Worm (Caenorhabditis elegans) whole organism, young adult: Measurements from ENCODE around the gene tag-342.
"Not testable (repeated sequence)": the region's sequence is repeated elsewhere in the genome, so short reads cannot be mapped to it uniquely, and the experiment has no call there.

Source experiments
- B0019.2 ChIP-seq: fragments of 200-800 bp; sonication (Bioruptor generic); conservative IDR thresholded peaks from 2 replicates; pipeline ENCODE4 v1.3.6; 2022; ENCODE audit warnings: missing genetic modification reagents, missing genetic modification characterization, missing compliant biosample characterization
- B0261.1 ChIP-seq: sonication (generic microtip); optimal IDR thresholded peaks from 2 replicates; lab custom pipeline; 2016; ENCODE audit warnings: mild to moderate bottlenecking, missing genetic modification characterization, moderate library complexity, missing compliant biosample characterization
- C17E4.6 ChIP-seq: fragments of 200-800 bp; sonication (Bioruptor generic); IDR thresholded peaks from 2 replicates; pipeline ENCODE4 v1.3.6; 2022; ENCODE audit warnings: missing genetic modification reagents, missing genetic modification characterization, missing compliant biosample characterization
- F39B2.1 ChIP-seq: fragments of 200-800 bp; sonication (Bioruptor generic); IDR thresholded peaks from 2 replicates; pipeline ENCODE4 v1.3.6; 2022; ENCODE audit warnings: missing genetic modification reagents, missing genetic modification characterization, missing compliant biosample characterization
- F49E8.2 ChIP-seq: sonication (generic microtip); optimal IDR thresholded peaks from 3 replicates; lab custom pipeline; 2017; ENCODE audit warnings: missing genetic modification characterization, mild to moderate bottlenecking, missing compliant biosample characterization, antibody characterized with exemption, moderate library complexity; ENCODE audit not compliant: insufficient read depth
- F52B5.7 ChIP-seq: sonication (generic microtip); optimal IDR thresholded peaks from 2 replicates; lab custom pipeline; 2016; ENCODE audit warnings: mild to moderate bottlenecking, missing genetic modification characterization, missing compliant biosample characterization
- T07F8.4 ChIP-seq: sonication (generic microtip); optimal IDR thresholded peaks from 2 replicates; lab custom pipeline; 2016; ENCODE audit warnings: mild to moderate bottlenecking, missing genetic modification characterization, moderate library complexity, missing compliant biosample characterization
- Y53G8AR.9 ChIP-seq: fragments of 200-800 bp; sonication (Bioruptor generic); conservative IDR thresholded peaks from 2 replicates; pipeline ENCODE4 v1.3.6; 2022; ENCODE audit warnings: missing genetic modification reagents, missing genetic modification characterization, missing compliant biosample characterization
- ZK185.1 ChIP-seq: sonication (generic microtip); optimal IDR thresholded peaks from 2 replicates; lab custom pipeline; 2016; ENCODE audit warnings: mild to moderate bottlenecking, missing genetic modification characterization, missing compliant biosample characterization; ENCODE audit not compliant: poor library complexity, severe bottlenecking
- atf-7 ChIP-seq: sonication (generic microtip); optimal IDR thresholded peaks from 2 replicates; lab custom pipeline; 2017; ENCODE audit warnings: mild to moderate bottlenecking, missing genetic modification characterization, missing compliant biosample characterization
- athp-1 ChIP-seq: sonication (generic microtip); optimal IDR thresholded peaks from 2 replicates; lab custom pipeline; 2017; ENCODE audit warnings: mild to moderate bottlenecking, missing genetic modification characterization, missing compliant biosample characterization
- attf-5 ChIP-seq: fragments of 200-800 bp; sonication (Bioruptor generic); optimal IDR thresholded peaks from 2 replicates; lab custom pipeline; 2018; ENCODE audit warnings: mild to moderate bottlenecking, missing genetic modification characterization, missing compliant biosample characterization
- attf-6 ChIP-seq: fragments of 200-800 bp; sonication (Bioruptor generic); IDR thresholded peaks from 2 replicates; pipeline ENCODE4 v1.3.6; 2022; ENCODE audit warnings: missing genetic modification reagents, missing genetic modification characterization, missing compliant biosample characterization
- ccch-3 ChIP-seq: fragments of 200-800 bp; sonication (Bioruptor generic); optimal IDR thresholded peaks from 2 replicates; lab custom pipeline; 2018; ENCODE audit warnings: mild to moderate bottlenecking, missing genetic modification characterization, missing compliant biosample characterization
- ceh-91 ChIP-seq: fragments of 200-800 bp; sonication (Bioruptor generic); IDR thresholded peaks from 2 replicates; pipeline ENCODE4 v1.3.6; 2022; ENCODE audit warnings: missing genetic modification reagents, missing genetic modification characterization, missing compliant biosample characterization
- chd-7 ChIP-seq: sonication (generic microtip); optimal IDR thresholded peaks from 2 replicates; lab custom pipeline; 2016; ENCODE audit warnings: mild to moderate bottlenecking, missing genetic modification characterization, moderate library complexity, missing compliant biosample characterization
- dpl-1 ChIP-seq: fragments of 150-350 bp; optimal IDR thresholded peaks from 2 replicates; lab custom pipeline; 2014; ENCODE audit warnings: missing biosample characterization, missing genetic modification reagents, missing genetic modification characterization
- efl-1 ChIP-seq: fragments of 150-350 bp; optimal IDR thresholded peaks from 2 replicates; lab custom pipeline; 2014; ENCODE audit warnings: missing biosample characterization, missing genetic modification reagents, missing genetic modification characterization
- egl-18 ChIP-seq: fragments of 200-800 bp; sonication (Bioruptor generic); IDR thresholded peaks from 2 replicates; pipeline ENCODE4 v1.3.6; 2022; ENCODE audit warnings: missing genetic modification reagents, missing genetic modification characterization, missing compliant biosample characterization
- ekl-4 ChIP-seq: fragments of 200-800 bp; sonication (Bioruptor generic); IDR thresholded peaks from 2 replicates; pipeline ENCODE4 v1.3.6; 2022; ENCODE audit warnings: missing genetic modification reagents, missing genetic modification characterization, missing compliant biosample characterization
- fkh-3 ChIP-seq: sonication (generic microtip); optimal IDR thresholded peaks from 2 replicates; lab custom pipeline; 2016; ENCODE audit warnings: mild to moderate bottlenecking, missing genetic modification characterization, missing compliant biosample characterization
- him-1 ChIP-seq: sonication (generic microtip); optimal IDR thresholded peaks from 2 replicates; lab custom pipeline; 2016; ENCODE audit warnings: missing genotype, missing genetic modification reagents, missing genetic modification characterization, missing compliant biosample characterization
- hlh-12 ChIP-seq: sonication (generic microtip); optimal IDR thresholded peaks from 2 replicates; lab custom pipeline; 2016; ENCODE audit warnings: missing genetic modification characterization, missing compliant biosample characterization
- hsf-1 ChIP-seq: fragments of 200-800 bp; sonication (Bioruptor generic); IDR thresholded peaks from 2 replicates; pipeline ENCODE4 v1.3.6; 2022; ENCODE audit warnings: missing genetic modification reagents, missing genetic modification characterization, missing compliant biosample characterization
- let-526 ChIP-seq: fragments of 200-800 bp; sonication (Bioruptor generic); IDR thresholded peaks from 2 replicates; pipeline ENCODE4 v1.3.6; 2022; ENCODE audit warnings: missing genetic modification reagents, missing genetic modification characterization, missing compliant biosample characterization
- lsl-1 ChIP-seq: fragments of 200-800 bp; sonication (Bioruptor generic); optimal IDR thresholded peaks from 2 replicates; lab custom pipeline; 2018; ENCODE audit warnings: mild to moderate bottlenecking, missing genetic modification characterization, moderate library complexity, missing compliant biosample characterization
- madf-3 ChIP-seq: fragments of 200-800 bp; sonication (Bioruptor generic); IDR thresholded peaks from 2 replicates; pipeline ENCODE4 v1.3.6; 2022; ENCODE audit warnings: missing genetic modification reagents, missing genetic modification characterization, missing compliant biosample characterization
- madf-6 ChIP-seq: fragments of 200-800 bp; sonication (Bioruptor generic); IDR thresholded peaks from 2 replicates; pipeline ENCODE4 v1.3.6; 2022; ENCODE audit warnings: missing genetic modification reagents, missing genetic modification characterization, missing compliant biosample characterization
- madf-8 ChIP-seq: fragments of 200-800 bp; sonication (Bioruptor generic); conservative IDR thresholded peaks from 2 replicates; pipeline ENCODE4 v1.3.6; 2022; ENCODE audit warnings: missing genetic modification reagents, missing genetic modification characterization, missing compliant biosample characterization
- mes-4 ChIP-seq: sonication (generic microtip); optimal IDR thresholded peaks from 2 replicates; lab custom pipeline; 2016; ENCODE audit warnings: missing genotype, missing genetic modification characterization, missing compliant biosample characterization
- mxl-1 ChIP-seq: sonication (generic microtip); optimal IDR thresholded peaks from 2 replicates; lab custom pipeline; 2016; ENCODE audit warnings: missing genetic modification characterization, missing compliant biosample characterization
- nfya-2 ChIP-seq: fragments of 200-800 bp; sonication (Bioruptor generic); IDR thresholded peaks from 2 replicates; pipeline ENCODE4 v1.3.6; 2022; ENCODE audit warnings: missing genetic modification reagents, missing genetic modification characterization, missing compliant biosample characterization
- rcor-1 ChIP-seq: fragments of 200-800 bp; sonication (Bioruptor generic); IDR thresholded peaks from 2 replicates; pipeline ENCODE4 v1.3.6; 2022; ENCODE audit warnings: missing genetic modification reagents, missing genetic modification characterization, missing compliant biosample characterization
- repo-1 ChIP-seq: sonication (generic microtip); optimal IDR thresholded peaks from 2 replicates; lab custom pipeline; 2017; ENCODE audit warnings: mild to moderate bottlenecking, missing genetic modification characterization, missing compliant biosample characterization
- sea-2 ChIP-seq: fragments of 200-800 bp; sonication (Bioruptor generic); IDR thresholded peaks from 2 replicates; pipeline ENCODE4 v1.3.6; 2022; ENCODE audit warnings: missing genetic modification characterization, missing compliant biosample characterization
- snpc-1.1 ChIP-seq: sonication (generic microtip); optimal IDR thresholded peaks from 2 replicates; lab custom pipeline; 2017; ENCODE audit warnings: missing genetic modification characterization, mild to moderate bottlenecking, missing compliant biosample characterization, antibody characterized with exemption, moderate library complexity, missing genotype, missing genetic modification reagents; ENCODE audit not compliant: insufficient read depth
- snpc-3.4 ChIP-seq: sonication (generic microtip); optimal IDR thresholded peaks from 2 replicates; lab custom pipeline; 2017; ENCODE audit warnings: missing genetic modification characterization, mild to moderate bottlenecking, missing compliant biosample characterization, antibody characterized with exemption, moderate library complexity, missing genotype, missing genetic modification reagents
- tlf-1 ChIP-seq: fragments of 200-800 bp; sonication (Bioruptor generic); optimal IDR thresholded peaks from 2 replicates; lab custom pipeline; 2018; ENCODE audit warnings: mild to moderate bottlenecking, missing genetic modification characterization, missing compliant biosample characterization
- xnd-1 ChIP-seq: sonication (generic microtip); optimal IDR thresholded peaks from 2 replicates; lab custom pipeline; 2016; ENCODE audit warnings: missing genotype, missing genetic modification reagents, missing genetic modification characterization, missing compliant biosample characterization
- ztf-18 ChIP-seq: sonication (generic microtip); optimal IDR thresholded peaks from 2 replicates; lab custom pipeline; 2016; ENCODE audit warnings: missing genotype, mild to moderate bottlenecking, missing genetic modification characterization, missing compliant biosample characterization
- ztf-26 ChIP-seq: sonication (generic microtip); optimal IDR thresholded peaks from 2 replicates; lab custom pipeline; 2017; ENCODE audit warnings: missing genetic modification characterization, missing compliant biosample characterization
- ztf-3 ChIP-seq: fragments of 200-800 bp; sonication (Bioruptor generic); optimal IDR thresholded peaks from 2 replicates; lab custom pipeline; 2018; ENCODE audit warnings: mild to moderate bottlenecking, missing genetic modification characterization, missing compliant biosample characterization

The tag-342 gene

ce11 chrIII:9467857-9468256 lies at the start of gene tag-342:
TSS of gene tag-342 (plus strand) at chrIII:9468157.
- TF ChIP-seq chd-7 (tag; lab: Kevin White, UChicago): no peak
- TF ChIP-seq repo-1 (tag; lab: Kevin White, UChicago): no peak
- TF ChIP-seq, all 124 proteins: peak for 0

- not testable (repeated sequence) for TF ChIP-seq athp-1 (tag; lab: Kevin White, UChicago); mes-4 (tag; lab: Kevin White, UChicago); atf-7
Measured at ce11 chrIII:9420231-9420630, 47.7 kb upstream of the tag-342 start, which contains the start of gene T26G10.4. TSS of gene T26G10.4 (plus strand) at chrIII:9420531.

ce11 chrIII:9426301-9426700 lies 41.7 kb upstream of the tag-342 start, which contains the start of gene T26G10.5:
TSS of gene T26G10.5 (minus strand) at chrIII:9426401.
- TF ChIP-seq nfya-2 (GFP tag; lab: Robert Waterston, UW) (no peak), madf-3 (GFP tag; lab: Robert Waterston, UW) (no peak), madf-6 (GFP tag; lab: Robert Waterston, UW) (no peak), T07F8.4 (tag; lab: Kevin White, UChicago) (no peak), ztf-18 (tag; lab: Kevin White, UChicago) (no peak), ekl-4 (GFP tag; lab: Robert Waterston, UW) (no peak), B0019.2 (GFP tag; lab: Robert Waterston, UW) (no peak), attf-5 (GFP tag; lab: Kevin White, UChicago) (no peak), ceh-91 (no peak), chd-7 (tag; lab: Kevin White, UChicago) (no peak), rcor-1 (GFP tag; lab: Robert Waterston, UW) (no peak), F52B5.7 (tag; lab: Kevin White, UChicago) (no peak), fkh-3 (tag; lab: Kevin White, UChicago) (no peak), attf-6 (GFP tag; lab: Robert Waterston, UW) (no peak), let-526 (no peak), ccch-3 (GFP tag; lab: Kevin White, UChicago) (no peak), sea-2 (GFP tag; lab: Robert Waterston, UW) (no peak)

- no peak for TF ChIP-seq F39B2.1 (GFP tag; lab: Robert Waterston, UW)
- peak; percentile 99 for TF ChIP-seq madf-8
- TF ChIP-seq B0261.1 (tag; lab: Kevin White, UChicago): no peak
- peak; percentile 61 for TF ChIP-seq ceh-91
- peak; percentile 80 for TF ChIP-seq lsl-1
- TF ChIP-seq mxl-1: no peak
- TF ChIP-seq ZK185.1: no peak
- TF ChIP-seq T07F8.4 (tag; lab: Kevin White, UChicago): no peak
- peak; percentile 96 for TF ChIP-seq ztf-18 (tag; lab: Kevin White, UChicago)
- no peak for TF ChIP-seq ztf-3 (GFP tag; lab: Kevin White, UChicago)
- peak; percentile 99 for TF ChIP-seq madf-6 (GFP tag; lab: Robert Waterston, UW)
- no peak for TF ChIP-seq C17E4.6
- peak; percentile 5 for TF ChIP-seq F49E8.2 (tag; lab: Kevin White, UChicago)
- TF ChIP-seq him-1: peak; percentile 85
- 0 out of 2 replicates have a peak, but pooled peaks have one; percentile 25 for TF ChIP-seq Y53G8AR.9 (GFP tag; lab: Robert Waterston, UW)
- peak; percentile 77 for TF ChIP-seq snpc-3.4
- peak; percentile 94 for TF ChIP-seq hsf-1 (GFP tag; lab: Robert Waterston, UW)
- peak; percentile 94 for TF ChIP-seq xnd-1 (tag; lab: Kevin White, UChicago)
- peak; percentile 15 for TF ChIP-seq tlf-1 (GFP tag; lab: Kevin White, UChicago)
- TF ChIP-seq ztf-26 (tag; lab: Kevin White, UChicago): no peak
- TF ChIP-seq egl-18 (GFP tag; lab: Robert Waterston, UW): no peak
- peak; percentile 78 for TF ChIP-seq efl-1 (GFP tag; lab: Kevin White, UChicago)
- TF ChIP-seq hlh-12: no peak
- TF ChIP-seq ccch-3 (GFP tag; lab: Kevin White, UChicago): no peak
- TF ChIP-seq snpc-1.1 (tag; lab: Kevin White, UChicago): peak; percentile 39
- peak; percentile 61 for TF ChIP-seq dpl-1 (GFP tag; lab: Kevin White, UChicago)
Measured at ce11 chrIII:9433576-9434107, 34.3 kb upstream of the tag-342 start, which contains the start of gene cpar-1. TSS of gene cpar-1 (plus strand) at chrIII:9434057.
